Worm (Caenorhabditis elegans): ENCODE results near the gene elo-4.

- TF ChIP-seq T22C8.4 (GFP tag; IDR thresholded peaks at IDR 0.05) (no peak), flt-1 (GFP tag; IDR thresholded peaks at IDR 0.05) (no peak), ztf-23 (GFP tag; IDR thresholded peaks at IDR 0.05) (no peak), tab-1 (GFP tag; IDR thresholded peaks at IDR 0.05) (no peak), med-1 (GFP tag; optimal IDR thresholded peaks at IDR 0.05; ENCODE audit: insufficient read depth) (no peak), klf-2 (GFP tag; conservative IDR thresholded peaks at IDR 0.05) (no peak), ztf-29 (GFP tag; IDR thresholded peaks at IDR 0.05) (no peak)
Observed at ce11 chrIII:9328732-9329131, 5.3 kb downstream of the elo-4 start.
